Worm (Caenorhabditis elegans) whole organism, young adult: ENCODE measurements around the gene R02D5.7.

ENCODE experiments used
- F10E7.11 ChIP-seq: sonication (generic microtip); optimal IDR thresholded peaks from 2 replicates; lab custom pipeline; 2017; ENCODE audit warnings: mild to moderate bottlenecking, missing genetic modification characterization, moderate library complexity, missing compliant biosample characterization
- F23B12.7 ChIP-seq: sonication (generic microtip); optimal IDR thresholded peaks from 2 replicates; lab custom pipeline; 2017; ENCODE audit warnings: missing genetic modification characterization, mild to moderate bottlenecking, missing compliant biosample characterization, antibody characterized with exemption, moderate library complexity; ENCODE audit not compliant: insufficient read depth
- Y56A3A.18 ChIP-seq: fragments of 200-800 bp; sonication (Bioruptor generic); IDR thresholded peaks from 2 replicates; pipeline ENCODE4 v1.3.6; 2022; ENCODE audit warnings: missing genetic modification reagents, missing genetic modification characterization, missing compliant biosample characterization
- atf-7 ChIP-seq: sonication (generic microtip); optimal IDR thresholded peaks from 2 replicates; lab custom pipeline; 2017; ENCODE audit warnings: mild to moderate bottlenecking, missing genetic modification characterization, missing compliant biosample characterization
- attf-3 ChIP-seq: fragments of 200-800 bp; sonication (Bioruptor generic); conservative IDR thresholded peaks from 2 replicates; pipeline ENCODE4 v1.3.6; 2022; ENCODE audit warnings: missing genetic modification reagents, missing genetic modification characterization, missing compliant biosample characterization
- efl-1 ChIP-seq: fragments of 150-350 bp; optimal IDR thresholded peaks from 2 replicates; lab custom pipeline; 2014; ENCODE audit warnings: missing biosample characterization, missing genetic modification reagents, missing genetic modification characterization
- ets-4 ChIP-seq: fragments of 200-800 bp; sonication (Bioruptor generic); optimal IDR thresholded peaks from 2 replicates; lab custom pipeline; 2018; ENCODE audit warnings: mild to moderate bottlenecking, missing genetic modification characterization, missing compliant biosample characterization
- lin-35 ChIP-seq, 3 experiments: fragments of 150-350 bp in 2 of 3; sonication (generic microtip) in 1 of 3; optimal IDR thresholded peaks; 2 replicates each; lab custom pipeline; 2014 to 2018; ENCODE audit warnings: missing biosample characterization in 3 of 3, missing genetic modification characterization in 3 of 3, missing genetic modification reagents in 3 of 3
- mes-4 ChIP-seq: sonication (generic microtip); optimal IDR thresholded peaks from 2 replicates; lab custom pipeline; 2016; ENCODE audit warnings: missing genotype, missing genetic modification characterization, missing compliant biosample characterization
- nhr-90 ChIP-seq: sonication (generic microtip); optimal IDR thresholded peaks from 2 replicates; lab custom pipeline; 2016; ENCODE audit warnings: missing genotype, mild to moderate bottlenecking, missing genetic modification characterization, missing compliant biosample characterization
- repo-1 ChIP-seq: sonication (generic microtip); optimal IDR thresholded peaks from 2 replicates; lab custom pipeline; 2017; ENCODE audit warnings: mild to moderate bottlenecking, missing genetic modification characterization, missing compliant biosample characterization
- snpc-1.1 ChIP-seq: sonication (generic microtip); optimal IDR thresholded peaks from 2 replicates; lab custom pipeline; 2017; ENCODE audit warnings: missing genetic modification characterization, mild to moderate bottlenecking, missing compliant biosample characterization, antibody characterized with exemption, moderate library complexity, missing genotype, missing genetic modification reagents; ENCODE audit not compliant: insufficient read depth
- unc-130 ChIP-seq: sonication (generic microtip); optimal IDR thresholded peaks from 2 replicates; lab custom pipeline; 2016; ENCODE audit warnings: missing genetic modification reagents, missing genetic modification characterization, missing compliant biosample characterization

DNA sequence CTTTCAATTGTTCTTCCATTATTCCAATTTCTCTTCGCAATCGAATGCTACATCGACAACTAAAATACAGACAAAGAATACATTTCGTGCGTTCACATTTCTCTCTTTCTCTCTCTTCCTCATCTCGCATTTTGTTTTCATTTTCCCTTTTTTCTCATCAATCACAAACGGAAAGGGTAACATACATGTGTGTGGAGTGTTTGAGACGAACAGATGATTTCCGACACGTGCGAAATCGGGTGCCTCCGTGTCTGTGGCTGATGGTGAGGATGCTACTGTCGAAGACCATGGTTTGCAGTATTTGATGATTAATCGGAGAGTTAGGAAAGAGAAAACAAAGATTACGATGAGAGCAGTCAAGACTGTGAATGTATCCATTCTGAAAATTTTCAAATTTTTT is 29.4 kb upstream of the R02D5.7 start, which contains the start of gene R02D5.9:
- no peak for TF ChIP-seq repo-1 (tag; lab: Kevin White, UChicago)
- TF ChIP-seq unc-130 (GFP tag; lab: Kevin White, UChicago): no peak
- no peak for TF ChIP-seq Y56A3A.18
- TF ChIP-seq lin-35 (GFP tag; optimal IDR thresholded peaks at IDR 0.05; lab: Kevin White, UChicago): no peak
- no peak for TF ChIP-seq ets-4 (GFP tag; lab: Kevin White, UChicago)
- no peak for TF ChIP-seq F23B12.7 (tag; lab: Kevin White, UChicago)
- no peak for TF ChIP-seq atf-7 (tag; lab: Kevin White, UChicago)
- TF ChIP-seq efl-1: no peak
- no peak for TF ChIP-seq F10E7.11 (tag; lab: Kevin White, UChicago)
- TF ChIP-seq mes-4: no peak
- TF ChIP-seq nhr-90 (tag; lab: Kevin White, UChicago): no peak
- TF ChIP-seq attf-3 (GFP tag; lab: Robert Waterston, UW): no peak
- no peak for TF ChIP-seq snpc-1.1 (tag; lab: Kevin White, UChicago)
